Fruit fly (Drosophila melanogaster) whole organism, embryonic: ENCODE results near the gene esc.

ENCODE experiments used
- B-H1 ChIP-seq: fragments of 200-800 bp; sonication (Bioruptor generic); IDR thresholded peaks from 3 replicates; pipeline ENCODE4 v1.3.6; 2022; ENCODE audit warnings: missing biosample characterization, missing genetic modification characterization
- Blimp-1 ChIP-seq: fragments of 200-800 bp; sonication (Bioruptor generic); optimal IDR thresholded peaks from 3 replicates; lab custom pipeline; 2018; ENCODE audit warnings: missing biosample characterization, missing genetic modification characterization, mild to moderate bottlenecking, moderate library complexity, missing genetic modification reagents
- CG10366 ChIP-seq: fragments of 200-800 bp; sonication (Bioruptor generic); IDR thresholded peaks from 2 replicates; pipeline ENCODE4 v1.3.6; 2022; ENCODE audit warnings: missing biosample characterization, missing genetic modification characterization
- CG10543 ChIP-seq: fragments of 200-800 bp; sonication (Bioruptor generic); optimal IDR thresholded peaks from 3 replicates; lab custom pipeline; 2017; ENCODE audit warnings: missing biosample characterization, mild to moderate bottlenecking, missing genetic modification characterization, moderate library complexity
- CG10979 ChIP-seq: fragments of 200-800 bp; sonication (Bioruptor generic); optimal IDR thresholded peaks from 2 replicates; lab custom pipeline; 2018; ENCODE audit warnings: missing biosample characterization, mild to moderate bottlenecking, missing genetic modification characterization, moderate library complexity
- CG11093 ChIP-seq: fragments of 200-800 bp; sonication (Bioruptor generic); IDR thresholded peaks from 3 replicates; pipeline ENCODE4 v1.3.6; 2022; ENCODE audit warnings: missing biosample characterization, missing genetic modification characterization
- CG12659 ChIP-seq: fragments of 200-800 bp; sonication (Bioruptor generic); optimal IDR thresholded peaks from 3 replicates; lab custom pipeline; 2017; ENCODE audit warnings: mild to moderate bottlenecking, missing biosample characterization, missing genetic modification reagents, missing genetic modification characterization
- CG14050 ChIP-seq: fragments of 200-800 bp; sonication (Bioruptor generic); IDR thresholded peaks from 3 replicates; pipeline ENCODE4 v1.3.6; 2022; ENCODE audit warnings: missing biosample characterization, missing genetic modification characterization
- CG14441 ChIP-seq: fragments of 200-800 bp; sonication (Bioruptor generic); IDR thresholded peaks from 2 replicates; pipeline ENCODE4 v1.3.6; 2022; ENCODE audit warnings: missing biosample characterization, missing genetic modification characterization
- CG15073 ChIP-seq: fragments of 200-800 bp; sonication (Bioruptor generic); optimal IDR thresholded peaks from 2 replicates; lab custom pipeline; 2016; ENCODE audit warnings: missing biosample characterization, missing genetic modification characterization
- CG1792 ChIP-seq: fragments of 200-800 bp; sonication (Bioruptor generic); optimal IDR thresholded peaks from 2 replicates; lab custom pipeline; 2016; ENCODE audit warnings: missing biosample characterization, missing genetic modification characterization
- CG30403 ChIP-seq: fragments of 200-800 bp; sonication (Bioruptor generic); optimal IDR thresholded peaks from 3 replicates; lab custom pipeline; 2016; ENCODE audit warnings: missing biosample characterization, missing genetic modification characterization
- CG30431 ChIP-seq: fragments of 200-800 bp; sonication (Bioruptor generic); optimal IDR thresholded peaks from 2 replicates; lab custom pipeline; 2017; ENCODE audit warnings: missing biosample characterization, missing genetic modification characterization
- CG31388 ChIP-seq: fragments of 200-800 bp; sonication (Bioruptor generic); optimal IDR thresholded peaks from 2 replicates; lab custom pipeline; 2016; ENCODE audit warnings: missing biosample characterization, missing genetic modification characterization
- CG34224 ChIP-seq: fragments of 200-800 bp; sonication (Bioruptor generic); IDR thresholded peaks from 3 replicates; pipeline ENCODE4 v1.3.6; 2022; ENCODE audit warnings: missing biosample characterization, missing genetic modification characterization; ENCODE audit not compliant: partially characterized antibody
- CG43689 ChIP-seq: fragments of 200-800 bp; sonication (Bioruptor generic); IDR thresholded peaks from 2 replicates; pipeline ENCODE4 v1.3.6; 2022; ENCODE audit warnings: missing biosample characterization, missing genetic modification characterization
- CG4404 ChIP-seq: fragments of 200-800 bp; sonication (Bioruptor generic); IDR thresholded peaks from 2 replicates; pipeline ENCODE4 v1.3.6; 2022; ENCODE audit warnings: missing biosample characterization, missing genetic modification characterization
- CG6854 ChIP-seq: fragments of 200-800 bp; sonication (Bioruptor generic); optimal IDR thresholded peaks from 3 replicates; lab custom pipeline; 2017; ENCODE audit warnings: missing biosample characterization, mild to moderate bottlenecking, missing genetic modification characterization
- CG7839 ChIP-seq: fragments of 200-800 bp; sonication (Bioruptor generic); optimal IDR thresholded peaks from 3 replicates; lab custom pipeline; 2018; ENCODE audit warnings: missing biosample characterization, mild to moderate bottlenecking, missing genetic modification characterization, moderate library complexity
- CG7963 ChIP-seq: fragments of 200-800 bp; sonication (Bioruptor generic); IDR thresholded peaks from 3 replicates; pipeline ENCODE4 v1.3.6; 2022; ENCODE audit warnings: missing biosample characterization, missing genetic modification characterization; ENCODE audit not compliant: partially characterized antibody
- CG8388 ChIP-seq: fragments of 200-800 bp; sonication (Bioruptor generic); optimal IDR thresholded peaks from 2 replicates; lab custom pipeline; 2019; ENCODE audit warnings: missing biosample characterization, mild to moderate bottlenecking, missing genetic modification characterization, moderate library complexity
- CG9727 ChIP-seq: fragments of 200-800 bp; sonication (Bioruptor generic); optimal IDR thresholded peaks from 3 replicates; lab custom pipeline; 2017; ENCODE audit warnings: missing biosample characterization, mild to moderate bottlenecking, missing genetic modification characterization
- Dip2 ChIP-seq: fragments of 200-800 bp; sonication (Bioruptor generic); IDR thresholded peaks from 2 replicates; pipeline ENCODE4 v1.3.6; 2022; ENCODE audit warnings: missing biosample characterization, missing genetic modification characterization
- H15 ChIP-seq: fragments of 200-800 bp; sonication (Bioruptor generic); IDR thresholded peaks from 3 replicates; pipeline ENCODE4 v1.3.6; 2022; ENCODE audit warnings: missing biosample characterization, missing genetic modification characterization
- HLH54F ChIP-seq: fragments of 200-800 bp; sonication (Bioruptor generic); optimal IDR thresholded peaks from 3 replicates; lab custom pipeline; 2016; ENCODE audit warnings: missing biosample characterization, missing genetic modification characterization
- HmgD ChIP-seq: fragments of 200-800 bp; sonication (Bioruptor generic); optimal IDR thresholded peaks from 3 replicates; lab custom pipeline; 2016; ENCODE audit warnings: missing biosample characterization, missing genetic modification characterization
- Oli ChIP-seq: fragments of 200-800 bp; sonication (Bioruptor generic); optimal IDR thresholded peaks from 2 replicates; lab custom pipeline; 2018; ENCODE audit warnings: missing biosample characterization, mild to moderate bottlenecking, missing genetic modification characterization, moderate library complexity
- Sry-δ ChIP-seq: fragments of 200-800 bp; sonication (Bioruptor generic); optimal IDR thresholded peaks from 2 replicates; lab custom pipeline; 2016; ENCODE audit warnings: missing biosample characterization, missing genetic modification characterization
- Xrp1 ChIP-seq: fragments of 200-800 bp; sonication (Bioruptor generic); IDR thresholded peaks from 2 replicates; pipeline ENCODE4 v1.3.6; 2022; ENCODE audit warnings: missing biosample characterization, missing genetic modification characterization
- aop ChIP-seq: fragments of 200-800 bp; sonication (Bioruptor generic); IDR thresholded peaks from 2 replicates; pipeline ENCODE4 v1.3.6; 2022; ENCODE audit warnings: missing biosample characterization, missing genetic modification characterization
- ase ChIP-seq: fragments of 200-800 bp; sonication (Bioruptor generic); IDR thresholded peaks from 3 replicates; pipeline ENCODE4 v1.3.6; 2022; ENCODE audit warnings: missing biosample characterization, missing genetic modification characterization
- caup ChIP-seq: fragments of 200-800 bp; sonication (Bioruptor generic); optimal IDR thresholded peaks from 3 replicates; lab custom pipeline; 2017; ENCODE audit warnings: missing biosample characterization, mild to moderate bottlenecking, missing genetic modification characterization, moderate library complexity; ENCODE audit not compliant: severe bottlenecking
- cg ChIP-seq: fragments of 200-800 bp; sonication (Bioruptor generic); optimal IDR thresholded peaks from 3 replicates; lab custom pipeline; 2019; ENCODE audit warnings: missing biosample characterization, mild to moderate bottlenecking, missing genetic modification characterization, moderate library complexity
- dpn ChIP-seq, 2 experiments: fragments of 200-800 bp; sonication (Bioruptor generic); optimal IDR thresholded peaks; 3 replicates each; lab custom pipeline; 2016; ENCODE audit warnings: missing biosample characterization in 2 of 2, missing genetic modification characterization in 2 of 2
- ems ChIP-seq: fragments of 200-800 bp; sonication (Bioruptor generic); optimal IDR thresholded peaks from 3 replicates; lab custom pipeline; 2016; ENCODE audit warnings: missing biosample characterization, missing genetic modification characterization
- exex ChIP-seq: fragments of 200-800 bp; sonication (Bioruptor generic); optimal IDR thresholded peaks from 4 replicates; lab custom pipeline; 2018; ENCODE audit warnings: missing biosample characterization, mild to moderate bottlenecking, missing genetic modification characterization, moderate library complexity
- eyg ChIP-seq: fragments of 200-800 bp; sonication (Bioruptor generic); optimal IDR thresholded peaks from 3 replicates; lab custom pipeline; 2016; ENCODE audit warnings: missing biosample characterization, missing genetic modification characterization
- gcm2 ChIP-seq: fragments of 200-800 bp; sonication (Bioruptor generic); optimal IDR thresholded peaks from 2 replicates; lab custom pipeline; 2016; ENCODE audit warnings: missing biosample characterization, missing genetic modification characterization
- h ChIP-seq: fragments of >200 bp; optimal IDR thresholded peaks from 2 replicates; lab custom pipeline; 2017
- ham ChIP-seq: fragments of 200-800 bp; sonication (Bioruptor generic); IDR thresholded peaks from 2 replicates; pipeline ENCODE4 v1.3.6; 2022; ENCODE audit warnings: missing biosample characterization, missing genetic modification characterization
- ken ChIP-seq: fragments of 200-800 bp; sonication (Bioruptor generic); IDR thresholded peaks from 3 replicates; pipeline ENCODE4 v1.3.6; 2022; ENCODE audit warnings: missing biosample characterization, missing genetic modification characterization
- lab ChIP-seq: fragments of 200-800 bp; sonication (Bioruptor generic); optimal IDR thresholded peaks from 3 replicates; lab custom pipeline; 2017; ENCODE audit warnings: missing biosample characterization, missing genetic modification characterization, mild to moderate bottlenecking, moderate library complexity, missing genetic modification reagents
- mld ChIP-seq: fragments of 200-800 bp; sonication (Bioruptor generic); IDR thresholded peaks from 3 replicates; pipeline ENCODE4 v1.3.6; 2022; ENCODE audit warnings: missing biosample characterization, missing genetic modification characterization; ENCODE audit not compliant: partially characterized antibody
- org-1 ChIP-seq: fragments of 200-800 bp; sonication (Bioruptor generic); optimal IDR thresholded peaks from 2 replicates; lab custom pipeline; 2017; ENCODE audit warnings: missing biosample characterization, missing genetic modification characterization
- peb ChIP-seq: fragments of 200-800 bp; sonication (Bioruptor generic); IDR thresholded peaks from 2 replicates; pipeline ENCODE4 v1.3.6; 2022; ENCODE audit warnings: missing biosample characterization, missing genetic modification characterization
- row ChIP-seq: fragments of 200-800 bp; sonication (Bioruptor generic); IDR thresholded peaks from 3 replicates; pipeline ENCODE4 v1.3.6; 2022; ENCODE audit warnings: missing biosample characterization, missing genetic modification characterization
- sens ChIP-seq: fragments of 200-800 bp; sonication (Bioruptor generic); peaks from one replicate; lab custom pipeline; 2016; ENCODE audit warnings: missing biosample characterization, missing genetic modification characterization
- sr ChIP-seq: fragments of 200-800 bp; sonication (Bioruptor generic); IDR thresholded peaks from 3 replicates; pipeline ENCODE4 v1.3.6; 2022; ENCODE audit warnings: missing biosample characterization, missing genetic modification characterization
- vnd ChIP-seq: fragments of 200-800 bp; sonication (Bioruptor generic); IDR thresholded peaks from 3 replicates; pipeline ENCODE4 v1.3.6; 2022; ENCODE audit warnings: missing biosample characterization, missing genetic modification characterization; ENCODE audit not compliant: partially characterized antibody

The esc gene

dm6 chr2L:11808702-11809583, 20.3 kb downstream of the esc start, which contains the start of gene crol (continued):
- TF ChIP-seq ase (GFP tag; lab: Robert Waterston, UW) (no peak), CG10366 (GFP tag; lab: Robert Waterston, UW) (0 out of 2 replicates have a peak, but pooled peaks have one; percentile 13), CG10979 (tag; lab: Kevin White, UChicago) (peak; percentile 27), gcm2 (GFP tag; lab: Kevin White, UChicago) (no peak), Sry-δ (GFP tag; lab: Kevin White, UChicago) (peak; percentile 90), CG30431 (GFP tag; lab: Kevin White, UChicago) (no peak), cg (GFP tag; lab: Kevin White, UChicago) (peak; percentile 92), Blimp-1 (peak; percentile 10), H15 (GFP tag; lab: Robert Waterston, UW) (no peak), exex (tag; lab: Kevin White, UChicago) (peak; percentile 15), CG14441 (GFP tag; lab: Robert Waterston, UW) (no peak), sr (no peak), CG1792 (GFP tag; lab: Kevin White, UChicago) (no peak), HmgD (GFP tag; lab: Kevin White, UChicago) (no peak), row (GFP tag; lab: Robert Waterston, UW) (peak; percentile 85), sens (peak; percentile 73), peb (GFP tag; lab: Robert Waterston, UW) (no peak), CG4404 (GFP tag; lab: Robert Waterston, UW) (no peak), lab (GFP tag; lab: Kevin White, UChicago) (peak; percentile 7), CG11093 (GFP tag; lab: Robert Waterston, UW) (no peak), dpn (GFP tag; optimal IDR thresholded peaks at IDR 0.05; lab: Kevin White, UChicago) (no peak), CG7963 (GFP tag; lab: Robert Waterston, UW) (peak; percentile 74), org-1 (no peak), CG43689 (no peak), CG6854 (GFP tag; lab: Kevin White, UChicago) (no peak), Oli (tag; lab: Kevin White, UChicago) (no peak), CG8388 (no peak), CG10543 (GFP tag; lab: Kevin White, UChicago) (peak; percentile 87), mld (peak; percentile 63; the same call in 2 of the 3 replicates), aop (peak; percentile 38; the same call in 1 of the 2 replicates), Xrp1 (GFP tag; lab: Robert Waterston, UW) (peak; percentile 24; the same call in 1 of the 2 replicates), CG15073 (GFP tag; lab: Kevin White, UChicago) (no peak), CG31388 (GFP tag; lab: Kevin White, UChicago) (no peak), eyg (GFP tag; lab: Kevin White, UChicago) (no peak), CG12659 (GFP tag; lab: Kevin White, UChicago) (peak; percentile 76), CG30403 (peak; percentile 10), CG9727 (GFP tag; lab: Kevin White, UChicago) (peak; percentile 24), vnd (GFP tag; lab: Robert Waterston, UW) (peak; percentile 72), HLH54F (GFP tag; lab: Kevin White, UChicago) (no peak), Dip2 (GFP tag; lab: Robert Waterston, UW) (no peak), caup (GFP tag; lab: Kevin White, UChicago) (no peak), CG34224 (GFP tag; lab: Robert Waterston, UW) (peak; percentile 88), CG14050 (GFP tag; lab: Robert Waterston, UW) (peak; percentile 18; the same call in 1 of the 3 replicates), CG7839 (tag; lab: Kevin White, UChicago) (peak; percentile 29), h (no peak), ken (GFP tag; lab: Robert Waterston, UW) (no peak), ems (no peak), ham (GFP tag; lab: Robert Waterston, UW) (no peak), B-H1 (GFP tag; lab: Robert Waterston, UW) (no peak)
